Worm (Caenorhabditis elegans): Measurements from ENCODE around the gene idpb-1.

Gene idpb-1

DNA sequence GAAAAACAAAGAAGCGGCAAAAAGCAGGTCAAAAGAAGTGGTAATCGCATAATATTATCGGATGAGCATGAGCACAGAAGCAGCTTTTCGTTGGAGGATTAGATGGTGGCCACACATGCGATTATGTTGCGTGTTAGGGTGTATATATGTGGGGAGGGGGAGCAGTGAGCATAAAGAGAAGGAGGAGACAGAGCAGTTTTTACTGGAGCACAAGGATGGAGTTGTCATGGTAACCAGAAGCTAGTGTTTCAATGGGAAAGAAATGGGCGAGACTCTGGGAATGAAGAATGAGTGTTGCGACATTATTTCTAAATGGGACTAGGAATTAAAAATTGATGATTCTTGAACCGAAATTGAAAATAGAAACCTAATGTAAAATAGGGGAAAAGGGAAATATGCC is 33.9 kb upstream of the idpb-1 start, which contains the start of gene C27A2.8:
Gene C27A2.8 (minus strand): TSS at position 117 of the 400 bp plus-strand sequence.
- TF ChIP-seq elt-4 (tag; optimal IDR thresholded peaks at IDR 0.05): no peak
- TF ChIP-seq Y22D7AL.16 (tag; optimal IDR thresholded peaks at IDR 0.05): no peak
- TF ChIP-seq ceh-34 (tag; optimal IDR thresholded peaks at IDR 0.05): no peak
- TF ChIP-seq rnt-1 (tag; optimal IDR thresholded peaks at IDR 0.05): no peak
- no peak for TF ChIP-seq ceh-31 (tag; optimal IDR thresholded peaks at IDR 0.05)
- no peak for TF ChIP-seq ceh-14 (tag; optimal IDR thresholded peaks at IDR 0.05)
- no peak for TF ChIP-seq ceh-24 (tag; optimal IDR thresholded peaks at IDR 0.05)
- TF ChIP-seq hlh-6 (tag; optimal IDR thresholded peaks at IDR 0.05): no peak
- TF ChIP-seq dmd-4 (tag; optimal IDR thresholded peaks at IDR 0.05; ENCODE audit: borderline replicate concordance): no peak
- no peak for TF ChIP-seq tbx-7 (tag; optimal IDR thresholded peaks at IDR 0.05)
- TF ChIP-seq F13H6.1 (tag; optimal IDR thresholded peaks at IDR 0.05): no peak
- no peak for TF ChIP-seq unc-86 (tag; optimal IDR thresholded peaks at IDR 0.05)

DNA sequence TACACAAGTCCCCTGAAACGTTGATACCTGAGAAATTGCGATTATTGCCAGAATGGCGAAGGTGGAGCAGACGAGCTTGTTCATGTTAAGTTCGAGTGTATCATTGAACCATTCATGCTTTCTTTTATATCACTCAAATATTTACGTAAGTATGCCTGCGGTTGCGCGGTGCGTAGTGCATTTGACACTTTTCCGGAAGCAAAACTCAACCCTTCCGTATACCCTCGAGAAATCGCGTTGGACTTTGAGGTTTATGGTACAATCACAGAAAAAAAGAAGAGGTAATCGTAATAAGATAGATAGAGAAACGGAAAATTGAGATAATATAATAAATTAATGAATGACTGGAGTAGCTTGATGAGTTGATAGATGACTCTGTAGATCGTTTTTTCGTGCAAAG is 32.3 kb upstream of the idpb-1 start, which contains the start of gene idpb-2:
Gene idpb-2 (minus strand): TSS at position 101 of the 400 bp plus-strand sequence.
- TF ChIP-seq nhr-232 (tag; optimal IDR thresholded peaks at IDR 0.05) (no peak), pqm-1 (tag; optimal IDR thresholded peaks at IDR 0.05) (no peak), ceh-22 (tag; optimal IDR thresholded peaks at IDR 0.05) (no peak), ceh-18 (tag; optimal IDR thresholded peaks at IDR 0.05) (no peak), pha-2 (tag; optimal IDR thresholded peaks at IDR 0.05) (no peak), C38D4.7 (GFP tag; optimal IDR thresholded peaks at IDR 0.05) (no peak), dve-1 (tag; optimal IDR thresholded peaks at IDR 0.05) (no peak), unc-3 (GFP tag; conservative IDR thresholded peaks at IDR 0.05) (no peak), unc-3 (tag; optimal IDR thresholded peaks at IDR 0.05) (no peak), ceh-2 (tag; optimal IDR thresholded peaks at IDR 0.05) (no peak), ztf-16 (tag; optimal IDR thresholded peaks at IDR 0.05) (no peak), T23F11.4 (GFP tag; optimal IDR thresholded peaks at IDR 0.05) (no peak), unc-55 (GFP tag; optimal IDR thresholded peaks at IDR 0.05) (no peak), hlh-8 (tag; optimal IDR thresholded peaks at IDR 0.05) (no peak), pha-4 (tag; optimal IDR thresholded peaks at IDR 0.05) (no peak), C08G9.2 (tag; optimal IDR thresholded peaks at IDR 0.05) (no peak), odd-2 (tag; optimal IDR thresholded peaks at IDR 0.05) (no peak), dmd-4 (tag; optimal IDR thresholded peaks at IDR 0.05; ENCODE audit: borderline replicate concordance) (no peak), ceh-31 (tag; optimal IDR thresholded peaks at IDR 0.05) (no peak)

DNA sequence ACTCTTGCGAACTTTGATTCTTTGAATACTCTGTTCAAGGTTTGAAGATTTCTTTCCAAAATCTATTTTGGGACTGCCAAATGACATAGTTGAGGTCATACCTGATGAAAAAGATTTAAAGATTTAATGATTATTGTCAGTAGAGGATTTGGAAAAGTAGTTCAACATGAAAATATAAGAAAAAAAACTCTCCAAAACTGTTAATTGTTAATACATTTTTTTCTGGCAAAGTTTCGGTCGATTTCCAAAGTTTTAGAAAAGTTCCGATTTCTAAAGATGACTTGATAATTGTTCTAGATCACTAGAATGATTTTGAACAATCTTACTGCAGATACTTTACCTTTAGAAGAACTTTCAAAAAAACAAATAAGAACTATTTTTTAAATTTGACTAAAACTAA is 30.5 kb upstream of the idpb-1 start, which contains the start of gene C27A2.7:
Gene C27A2.7 (minus strand): TSS at position 101 of the 400 bp plus-strand sequence.
- TF ChIP-seq syd-9 (tag; optimal IDR thresholded peaks at IDR 0.05) (no peak), ceh-31 (tag; optimal IDR thresholded peaks at IDR 0.05) (no peak), unc-86 (tag; optimal IDR thresholded peaks at IDR 0.05) (no peak)

DNA sequence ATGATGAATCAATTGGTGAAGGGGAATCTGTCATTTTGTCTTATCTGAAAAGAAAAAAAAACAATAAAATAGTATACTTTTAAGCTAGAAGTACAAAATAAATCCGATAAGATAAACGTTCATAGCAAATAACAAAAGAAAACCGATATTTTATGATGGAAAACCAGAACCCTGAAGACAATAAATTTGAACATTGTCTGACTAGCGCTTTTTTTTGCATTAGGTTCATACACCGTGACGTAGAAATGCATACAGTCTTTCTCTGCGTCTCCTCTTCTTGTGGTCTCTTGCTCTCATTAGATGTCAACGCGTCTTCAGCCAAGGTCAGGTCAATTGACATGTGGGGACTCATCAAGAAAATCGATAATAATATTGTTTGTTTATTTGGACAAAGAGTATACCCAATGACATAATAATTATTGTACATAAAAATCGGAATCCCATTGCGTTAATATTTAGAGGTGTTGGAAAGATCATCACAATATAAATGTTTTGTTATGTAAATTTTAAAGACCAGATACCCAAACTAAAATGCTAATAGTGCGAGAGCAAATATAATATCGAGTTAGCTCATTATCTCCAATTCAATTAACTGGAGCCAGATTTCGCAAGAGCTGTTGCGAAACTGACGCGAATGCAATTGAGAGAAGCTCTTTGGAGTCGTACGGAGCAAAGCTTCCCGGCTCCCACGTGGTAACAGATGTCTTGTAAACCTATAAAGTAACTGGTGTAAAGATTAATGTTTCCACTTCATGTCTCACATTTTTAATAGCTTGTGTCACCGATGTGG is 20.5 kb upstream of the idpb-1 start, which contains the start of gene dsh-2:
Gene dsh-2 (minus strand): TSS at position 51 of the 790 bp plus-strand sequence.
- peak; percentile 25 for TF ChIP-seq ceh-48 (tag; optimal IDR thresholded peaks at IDR 0.05)
- no peak for TF ChIP-seq hlh-13 (GFP tag; optimal IDR thresholded peaks at IDR 0.05)
- TF ChIP-seq tbx-2 (tag; optimal IDR thresholded peaks at IDR 0.05): peak; percentile 32
- TF ChIP-seq nfya-1 (tag; optimal IDR thresholded peaks at IDR 0.05): peak; percentile 39
- no peak for TF ChIP-seq ama-1 (optimal IDR thresholded peaks at IDR 0.05)
- TF ChIP-seq hlh-30 (tag; optimal IDR thresholded peaks at IDR 0.05; ENCODE audit: insufficient read depth): peak; percentile 52
- TF ChIP-seq ceh-9 (tag; optimal IDR thresholded peaks at IDR 0.05): no peak
- TF ChIP-seq ceh-2 (tag; optimal IDR thresholded peaks at IDR 0.05): no peak
- peak; percentile 41 for TF ChIP-seq unc-55 (GFP tag; optimal IDR thresholded peaks at IDR 0.05)
- peak; percentile 65 for TF ChIP-seq unc-42 (tag; optimal IDR thresholded peaks at IDR 0.05)
- TF ChIP-seq pax-1 (tag; optimal IDR thresholded peaks at IDR 0.05): peak; percentile 86
